Fruit fly (Drosophila melanogaster): Measurements from ENCODE around the gene Ptp61F.
A peak's percentile ranks its signal among the peaks of the same experiment; 100 is the strongest.

The Ptp61F gene

dm6 chr3L:1442906-1443305 is 32.2 kb downstream of the Ptp61F start (continued):
- peak; percentile 81 for TF ChIP-seq CG12299 (tag; optimal IDR thresholded peaks at IDR 0.05)
- TF ChIP-seq CG5180 (GFP tag; optimal IDR thresholded peaks at IDR 0.05): peak; percentile 39
- peak; percentile 66 for TF ChIP-seq ap (GFP tag; IDR thresholded peaks at IDR 0.05)
- peak; percentile 59 for TF ChIP-seq CHES-1-like (GFP tag; optimal IDR thresholded peaks at IDR 0.05)
- no peak for TF ChIP-seq cad (GFP tag; optimal IDR thresholded peaks at IDR 0.05)
- no peak for TF ChIP-seq Hmr (GFP tag; optimal IDR thresholded peaks at IDR 0.05)
- peak; percentile 72 for TF ChIP-seq CG15073 (GFP tag; optimal IDR thresholded peaks at IDR 0.05)
- TF ChIP-seq Blimp-1 (GFP tag; optimal IDR thresholded peaks at IDR 0.05): peak; percentile 93
- TF ChIP-seq CG3726 (GFP tag; IDR thresholded peaks at IDR 0.05): peak; percentile 84; the same call in 2 of the 3 replicates
- TF ChIP-seq bbx (GFP tag; IDR thresholded peaks at IDR 0.05; ENCODE audit: partially characterized antibody): no peak
- TF ChIP-seq lilli (GFP tag; optimal IDR thresholded peaks at IDR 0.05): peak; percentile 82
- peak; percentile 80 for TF ChIP-seq NC2α (GFP tag; optimal IDR thresholded peaks at IDR 0.05)
- TF ChIP-seq gro (GFP tag; optimal IDR thresholded peaks at IDR 0.05): no peak
- TF ChIP-seq CoRest (tag; optimal IDR thresholded peaks at IDR 0.05): peak; percentile 90
- TF ChIP-seq dmrt11E (tag; optimal IDR thresholded peaks at IDR 0.05): peak; percentile 98
- no peak for TF ChIP-seq fu2 (GFP tag; optimal IDR thresholded peaks at IDR 0.05)
- TF ChIP-seq Hr3 (GFP tag; optimal IDR thresholded peaks at IDR 0.05): peak; percentile 82
- peak; percentile 54; the same call in 1 of the 2 replicates for TF ChIP-seq seq (GFP tag; IDR thresholded peaks at IDR 0.05)
- peak; percentile 78 for TF ChIP-seq CG13775 (GFP tag; optimal IDR thresholded peaks at IDR 0.05)
- peak; percentile 93 for TF ChIP-seq CG6689 (GFP tag; IDR thresholded peaks at IDR 0.05)
- peak; percentile 32 for TF ChIP-seq CG2116 (GFP tag; optimal IDR thresholded peaks at IDR 0.05)
- peak; percentile 95 for TF ChIP-seq CG10959 (GFP tag; IDR thresholded peaks at IDR 0.05)
- peak; percentile 84 for TF ChIP-seq grau (tag; optimal IDR thresholded peaks at IDR 0.05)
- peak; percentile 95 for TF ChIP-seq nmo (GFP tag; optimal IDR thresholded peaks at IDR 0.05)
- peak; percentile 90 for TF ChIP-seq CG10431 (GFP tag; optimal IDR thresholded peaks at IDR 0.05)
- TF ChIP-seq MESR4 (GFP tag; optimal IDR thresholded peaks at IDR 0.05): no peak
- TF ChIP-seq CG12236 (GFP tag; optimal IDR thresholded peaks at IDR 0.05): peak; percentile 72
- TF ChIP-seq pfk (GFP tag; optimal IDR thresholded peaks at IDR 0.05): no peak
- peak; percentile 59; the same call in 1 of the 2 replicates for TF ChIP-seq Ada2b (GFP tag; IDR thresholded peaks at IDR 0.05)
- peak; percentile 61 for TF ChIP-seq CrebB (tag; optimal IDR thresholded peaks at IDR 0.05)
- peak; percentile 90 for TF ChIP-seq gem (tag; optimal IDR thresholded peaks at IDR 0.05)
- TF ChIP-seq CG13424 (tag; optimal IDR thresholded peaks at IDR 0.05): peak; percentile 89
- peak; percentile 79 for TF ChIP-seq cato (GFP tag; optimal IDR thresholded peaks at IDR 0.05; ENCODE audit: borderline replicate concordance)
- peak; percentile 79 for TF ChIP-seq peb (GFP tag; IDR thresholded peaks at IDR 0.05)
- TF ChIP-seq CG14441 (GFP tag; IDR thresholded peaks at IDR 0.05): peak; percentile 55
- peak; percentile 89 for TF ChIP-seq CG15696 (tag; optimal IDR thresholded peaks at IDR 0.05)
- no peak for TF ChIP-seq hkb (optimal IDR thresholded peaks at IDR 0.05)
- TF ChIP-seq hkb (GFP tag; IDR thresholded peaks at IDR 0.05): peak; percentile 84
- TF ChIP-seq CG8924 (tag; optimal IDR thresholded peaks at IDR 0.05): peak; percentile 91
- TF ChIP-seq jing (GFP tag; optimal IDR thresholded peaks at IDR 0.05): peak; percentile 76
- peak; percentile 70 for TF ChIP-seq ab (GFP tag; optimal IDR thresholded peaks at IDR 0.05)
- peak; percentile 80 for TF ChIP-seq CG11504 (tag; optimal IDR thresholded peaks at IDR 0.05)
- TF ChIP-seq CG8089 (GFP tag; optimal IDR thresholded peaks at IDR 0.05): peak; percentile 78
- peak in 1 of 2 experiments; percentile 74 for TF ChIP-seq Eip74EF (GFP tag; optimal IDR thresholded peaks at IDR 0.05)
- peak; percentile 53 for TF ChIP-seq NK7.1 (GFP tag; optimal IDR thresholded peaks at IDR 0.05)
- peak; percentile 83 for TF ChIP-seq dysf (GFP tag; IDR thresholded peaks at IDR 0.05)
- TF ChIP-seq knrl (GFP tag; IDR thresholded peaks at IDR 0.05; ENCODE audit: partially characterized antibody): no peak
- TF ChIP-seq pita (GFP tag; optimal IDR thresholded peaks at IDR 0.05): no peak
- peak; percentile 22 for TF ChIP-seq CG1792 (GFP tag; optimal IDR thresholded peaks at IDR 0.05)
- peak; percentile 31 for TF ChIP-seq Bteb2 (GFP tag; optimal IDR thresholded peaks at IDR 0.05)
- TF ChIP-seq Max (GFP tag; optimal IDR thresholded peaks at IDR 0.05): peak; percentile 73

All from whole organism, embryonic.